Worm (Caenorhabditis elegans) whole organism, L4 larva: ENCODE data around the gene arrd-11.

Experiments
- D1046.2 ChIP-seq: fragments of 200-800 bp; sonication (Bioruptor generic); IDR thresholded peaks from 2 replicates; pipeline ENCODE4 v1.3.6; 2022; ENCODE audit warnings: missing genetic modification characterization, missing compliant biosample characterization
- F10B5.3 ChIP-seq: sonication (generic microtip); optimal IDR thresholded peaks from 2 replicates; lab custom pipeline; 2016; ENCODE audit warnings: mild to moderate bottlenecking, missing genetic modification characterization, missing compliant biosample characterization
- T26A8.4 ChIP-seq: fragments of 200-800 bp; sonication (Bioruptor generic); IDR thresholded peaks from 2 replicates; pipeline ENCODE4 v1.3.6; 2022; ENCODE audit warnings: missing genetic modification characterization, missing compliant biosample characterization
- ZK337.2 ChIP-seq: fragments of 200-800 bp; sonication (Bioruptor generic); IDR thresholded peaks from 2 replicates; pipeline ENCODE4 v1.3.6; 2022; ENCODE audit warnings: missing genetic modification reagents, missing genetic modification characterization, missing compliant biosample characterization
- aly-2 ChIP-seq: sonication (generic microtip); optimal IDR thresholded peaks from 2 replicates; lab custom pipeline; 2018; ENCODE audit warnings: missing biosample characterization, missing genetic modification characterization
- attf-4 ChIP-seq: sonication (generic microtip); optimal IDR thresholded peaks from 3 replicates; lab custom pipeline; 2017; ENCODE audit warnings: missing biosample characterization, missing genetic modification characterization
- ceh-44 ChIP-seq: fragments of 200-800 bp; sonication (Bioruptor generic); IDR thresholded peaks from 2 replicates; pipeline ENCODE4 v1.3.6; 2022; ENCODE audit warnings: missing genetic modification reagents, missing genetic modification characterization, missing compliant biosample characterization
- ceh-62 ChIP-seq: sonication (generic microtip); optimal IDR thresholded peaks from 2 replicates; lab custom pipeline; 2017; ENCODE audit warnings: missing biosample characterization, missing genetic modification characterization
- daf-12 ChIP-seq: fragments of 150-350 bp; optimal IDR thresholded peaks from 2 replicates; lab custom pipeline; 2014; ENCODE audit warnings: missing biosample characterization, missing genetic modification reagents, missing genetic modification characterization
- dmd-8 ChIP-seq: fragments of 200-800 bp; sonication (Bioruptor generic); IDR thresholded peaks from 2 replicates; pipeline ENCODE4 v1.3.6; 2022; ENCODE audit warnings: missing genetic modification characterization, missing compliant biosample characterization
- egl-27 ChIP-seq: sonication (generic microtip); optimal IDR thresholded peaks from 3 replicates; lab custom pipeline; 2017; ENCODE audit warnings: missing biosample characterization, missing genetic modification reagents, missing genetic modification characterization
- egl-43 ChIP-seq: fragments of 200-800 bp; sonication (Bioruptor generic); IDR thresholded peaks from 2 replicates; pipeline ENCODE4 v1.3.6; 2022; ENCODE audit warnings: missing genetic modification reagents, missing genetic modification characterization, missing compliant biosample characterization
- fkh-10 ChIP-seq: fragments of 150-350 bp; optimal IDR thresholded peaks from 2 replicates; lab custom pipeline; 2014; ENCODE audit warnings: missing biosample characterization, missing genetic modification reagents, missing genetic modification characterization
- fos-1 ChIP-seq: fragments of 150-350 bp; optimal IDR thresholded peaks from 2 replicates; lab custom pipeline; 2014; ENCODE audit warnings: missing biosample characterization, missing genetic modification characterization
- hif-1 ChIP-seq, 2 experiments: sonication (generic microtip); optimal IDR thresholded peaks; 2 replicates each; lab custom pipeline; 2016 to 2017; ENCODE audit warnings: missing compliant biosample characterization in 2 of 2, missing genetic modification characterization in 2 of 2, missing genetic modification reagents in 2 of 2, missing genotype in 2 of 2, mild to moderate bottlenecking in 1 of 2
- hlh-11 ChIP-seq: fragments of 200-800 bp; sonication (Bioruptor generic); optimal IDR thresholded peaks from 2 replicates; lab custom pipeline; 2018; ENCODE audit warnings: mild to moderate bottlenecking, missing genetic modification characterization, missing compliant biosample characterization
- hlh-30 ChIP-seq: sonication (generic microtip); optimal IDR thresholded peaks from 2 replicates; lab custom pipeline; 2017; ENCODE audit warnings: antibody characterized with exemption, mild to moderate bottlenecking, missing genetic modification characterization, missing compliant biosample characterization; ENCODE audit not compliant: insufficient read depth
- lim-7 ChIP-seq: fragments of 200-800 bp; sonication (Bioruptor generic); IDR thresholded peaks from 2 replicates; pipeline ENCODE4 v1.3.6; 2022; ENCODE audit warnings: missing genetic modification characterization, missing compliant biosample characterization
- lin-1 ChIP-seq: fragments of 200-800 bp; sonication (Bioruptor generic); IDR thresholded peaks from 2 replicates; pipeline ENCODE4 v1.3.6; 2022; ENCODE audit warnings: missing genetic modification reagents, missing genetic modification characterization, missing compliant biosample characterization
- lin-13 ChIP-seq: fragments of 150-350 bp; optimal IDR thresholded peaks from 2 replicates; lab custom pipeline; 2014; ENCODE audit warnings: missing biosample characterization, missing genetic modification reagents, missing genetic modification characterization
- lin-29 ChIP-seq: fragments of 200-800 bp; sonication (Bioruptor generic); IDR thresholded peaks from 2 replicates; pipeline ENCODE4 v1.3.6; 2022; ENCODE audit warnings: missing genetic modification reagents, missing genetic modification characterization, missing compliant biosample characterization
- lin-38 ChIP-seq: fragments of 200-800 bp; sonication (Bioruptor generic); IDR thresholded peaks from 2 replicates; pipeline ENCODE4 v1.3.6; 2022; ENCODE audit warnings: missing genetic modification reagents, missing genetic modification characterization, missing compliant biosample characterization
- lin-39 ChIP-seq: fragments of 150-350 bp; optimal IDR thresholded peaks from 2 replicates; lab custom pipeline; 2014; ENCODE audit warnings: missing biosample characterization, missing genetic modification reagents, missing genetic modification characterization
- madf-5 ChIP-seq, 2 experiments: fragments of 200-800 bp; sonication (Bioruptor generic); IDR thresholded peaks; 2 replicates each; pipeline ENCODE4 v1.3.6; 2022; ENCODE audit warnings: missing compliant biosample characterization in 2 of 2, missing genetic modification characterization in 2 of 2
- mdl-1 ChIP-seq, 2 experiments: fragments of 150-350 bp in 1 of 2; sonication (generic microtip) in 1 of 2; optimal IDR thresholded peaks; 2 replicates each; lab custom pipeline; 2014 to 2017; ENCODE audit warnings: missing biosample characterization in 2 of 2, missing genetic modification characterization in 2 of 2
- mdt-29 ChIP-seq: fragments of 200-800 bp; sonication (Bioruptor generic); IDR thresholded peaks from 2 replicates; pipeline ENCODE4 v1.3.6; 2022; ENCODE audit warnings: missing genetic modification reagents, missing genetic modification characterization, missing compliant biosample characterization
- mes-2 ChIP-seq: sonication (generic microtip); optimal IDR thresholded peaks from 2 replicates; lab custom pipeline; 2016; ENCODE audit warnings: missing genotype, mild to moderate bottlenecking, missing genetic modification characterization, missing compliant biosample characterization; ENCODE audit not compliant: poor library complexity, severe bottlenecking
- mxl-2 ChIP-seq: fragments of 200-800 bp; sonication (Bioruptor generic); conservative IDR thresholded peaks from 2 replicates; pipeline ENCODE4 v1.3.6; 2022; ENCODE audit warnings: missing genetic modification reagents, missing genetic modification characterization, missing compliant biosample characterization
- nhr-102 ChIP-seq: sonication (generic microtip); optimal IDR thresholded peaks from 2 replicates; lab custom pipeline; 2016; ENCODE audit warnings: mild to moderate bottlenecking, missing genetic modification characterization, moderate library complexity, missing compliant biosample characterization
- nhr-11 ChIP-seq: fragments of 150-350 bp; optimal IDR thresholded peaks from 2 replicates; lab custom pipeline; 2014; ENCODE audit warnings: missing biosample characterization, missing genetic modification characterization
- nhr-111 ChIP-seq: fragments of 200-800 bp; sonication (Bioruptor generic); optimal IDR thresholded peaks from 2 replicates; lab custom pipeline; 2018; ENCODE audit warnings: mild to moderate bottlenecking, missing genetic modification characterization, missing compliant biosample characterization
- nhr-42 ChIP-seq: fragments of 200-800 bp; sonication (Bioruptor generic); IDR thresholded peaks from 2 replicates; pipeline ENCODE4 v1.3.6; 2022; ENCODE audit warnings: missing genetic modification characterization, missing compliant biosample characterization
- nhr-48 ChIP-seq: sonication (generic microtip); optimal IDR thresholded peaks from 2 replicates; lab custom pipeline; 2016; ENCODE audit warnings: mild to moderate bottlenecking, missing genetic modification characterization, missing compliant biosample characterization
- nhr-76 ChIP-seq: fragments of 150-350 bp; optimal IDR thresholded peaks from 2 replicates; lab custom pipeline; 2014; ENCODE audit warnings: missing biosample characterization, missing genetic modification characterization
- php-3 ChIP-seq: fragments of 200-800 bp; sonication (Bioruptor generic); IDR thresholded peaks from 2 replicates; pipeline ENCODE4 v1.3.6; 2022; ENCODE audit warnings: missing genetic modification reagents, missing genetic modification characterization, missing compliant biosample characterization
- pqm-1 ChIP-seq: sonication (generic microtip); optimal IDR thresholded peaks from 2 replicates; lab custom pipeline; 2017; ENCODE audit warnings: missing biosample characterization, missing genetic modification characterization
- sdz-12 ChIP-seq: fragments of 200-800 bp; sonication (Bioruptor generic); optimal IDR thresholded peaks from 2 replicates; lab custom pipeline; 2018; ENCODE audit warnings: mild to moderate bottlenecking, missing genetic modification characterization, missing compliant biosample characterization
- set-16 ChIP-seq: fragments of 200-800 bp; sonication (Bioruptor generic); IDR thresholded peaks from 2 replicates; pipeline ENCODE4 v1.3.6; 2022; ENCODE audit warnings: missing genetic modification reagents, missing genetic modification characterization, missing compliant biosample characterization
- skn-1 ChIP-seq: fragments of 150-350 bp; optimal IDR thresholded peaks from 2 replicates; lab custom pipeline; 2014; ENCODE audit warnings: missing biosample characterization, missing genetic modification characterization
- unc-62 ChIP-seq, 3 experiments: fragments of 150-350 bp in 1 of 3; sonication (generic microtip); optimal IDR thresholded peaks in 2 of 3; peaks in 1 of 3; 1 replicate in 1 of 3; 2 replicates in 2 of 3; lab custom pipeline; 2014 to 2017; ENCODE audit warnings: missing biosample characterization in 3 of 3, missing genetic modification characterization in 3 of 3, missing genetic modification reagents in 3 of 3, missing genotype in 1 of 3
- zag-1 ChIP-seq: fragments of 150-350 bp; optimal IDR thresholded peaks from 2 replicates; lab custom pipeline; 2014; ENCODE audit warnings: missing biosample characterization, missing genetic modification characterization
- zfp-3 ChIP-seq: fragments of 200-800 bp; sonication (Bioruptor generic); conservative IDR thresholded peaks from 2 replicates; pipeline ENCODE4 v1.3.6; 2022; ENCODE audit warnings: missing genetic modification reagents, missing genetic modification characterization, missing compliant biosample characterization

The arrd-11 gene

ce11 chrII:13717393-13718367 is 45.5 kb upstream of the arrd-11 start (continued):
- no peak for TF ChIP-seq php-3 (GFP tag; lab: Robert Waterston, UW)
- no peak; the same call in 1 of the 2 replicates for TF ChIP-seq dmd-8

DNA sequence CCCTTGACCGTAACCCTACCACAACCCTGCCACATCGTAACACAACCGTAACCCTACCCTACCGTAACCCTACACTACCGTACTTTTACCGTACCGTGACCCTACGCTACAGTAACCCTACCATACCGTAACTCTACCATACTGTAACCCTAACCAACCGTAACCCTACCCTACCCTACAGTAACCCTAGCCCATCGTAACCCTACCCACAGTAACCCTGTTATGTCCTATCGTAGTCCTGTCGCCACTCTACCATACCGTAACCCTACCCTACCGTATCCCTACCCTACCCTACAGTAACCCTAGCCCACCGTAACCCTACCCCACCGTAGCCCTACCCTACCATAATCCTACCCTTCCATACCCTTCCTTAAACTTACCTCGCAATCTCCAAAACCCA is 42.6 kb upstream of the arrd-11 start:
- peak in 1 of 2 experiments; percentile 83 for TF ChIP-seq unc-62 (GFP tag; optimal IDR thresholded peaks at IDR 0.05 in 1 of 2; lab: Kevin White, UChicago)
- no peak for TF ChIP-seq unc-62 (tag; optimal IDR thresholded peaks at IDR 0.05; lab: Kevin White, UChicago)
- TF ChIP-seq mdt-29 (GFP tag; lab: Robert Waterston, UW) = no peak
- no peak for TF ChIP-seq madf-5 (GFP tag; IDR thresholded peaks at IDR 0.05; lab: Robert Waterston, UW)
- TF ChIP-seq lin-29 (GFP tag; lab: Robert Waterston, UW) = no peak
- no peak for TF ChIP-seq attf-4 (tag; lab: Kevin White, UChicago)
- no peak for TF ChIP-seq D1046.2 (GFP tag; lab: Robert Waterston, UW)
- no peak for TF ChIP-seq lim-7 (GFP tag; lab: Robert Waterston, UW)
- no peak for TF ChIP-seq lin-1 (GFP tag; lab: Robert Waterston, UW)
- no peak for TF ChIP-seq nhr-48
- no peak for TF ChIP-seq dmd-8
- TF ChIP-seq nhr-102 (tag; lab: Kevin White, UChicago) = no peak
- peak; percentile 56; the same call in 1 of the 2 replicates for TF ChIP-seq nhr-42 (GFP tag; lab: Robert Waterston, UW)
- no peak for TF ChIP-seq set-16 (GFP tag; lab: Robert Waterston, UW)

DNA sequence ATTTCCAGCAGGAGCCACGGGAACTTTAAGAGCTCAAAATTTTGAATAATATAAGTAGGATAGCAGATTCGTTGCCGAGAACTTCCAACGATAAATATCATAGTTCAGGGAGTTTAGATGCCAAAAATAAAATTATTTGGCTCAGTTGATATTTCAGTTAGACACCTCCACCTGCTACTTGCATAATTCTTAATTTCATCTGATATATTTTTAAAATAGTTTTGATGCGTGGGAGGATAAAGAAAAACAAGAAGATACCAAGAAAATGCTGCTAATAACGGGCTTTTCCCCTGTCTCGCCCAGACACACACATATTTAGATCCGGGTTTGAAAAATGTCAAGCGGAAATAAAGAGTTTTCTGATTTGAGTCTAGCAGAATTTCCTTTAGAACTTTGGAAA is 42.0 kb upstream of the arrd-11 start, which contains the start of gene sre-46:
sre-46 (minus strand) TSS at position 101 of the 400 bp plus-strand sequence.
- TF ChIP-seq mxl-2 (GFP tag; lab: Robert Waterston, UW) (no peak), mdl-1 (tag; optimal IDR thresholded peaks at IDR 0.05; lab: Kevin White, UChicago) (no peak), lim-7 (GFP tag; lab: Robert Waterston, UW) (no peak), lin-13 (no peak), ZK337.2 (GFP tag; lab: Robert Waterston, UW) (no peak), lin-39 (tag; lab: Kevin White, UChicago) (no peak), zag-1 (tag; lab: Kevin White, UChicago) (no peak), T26A8.4 (GFP tag; lab: Robert Waterston, UW) (no peak), F10B5.3 (tag; lab: Kevin White, UChicago) (no peak), zfp-3 (GFP tag; lab: Robert Waterston, UW) (no peak), nhr-76 (tag; lab: Kevin White, UChicago) (no peak), nhr-42 (GFP tag; lab: Robert Waterston, UW) (no peak), fos-1 (tag; lab: Kevin White, UChicago) (no peak), egl-27 (no peak), hlh-30 (tag; lab: Kevin White, UChicago) (no peak), set-16 (GFP tag; lab: Robert Waterston, UW) (no peak), daf-12 (tag; lab: Kevin White, UChicago) (no peak)

ce11 chrII:13722763-13723162 is 40.5 kb upstream of the arrd-11 start, which contains the start of gene Y54G9A.5:
Gene Y54G9A.5 (plus strand): TSS chrII:13723007.
- TF ChIP-seq ceh-44 (GFP tag; lab: Robert Waterston, UW) (peak; percentile 67; the same call in 1 of the 2 replicates), fkh-10 (GFP tag; lab: Kevin White, UChicago) (no peak), mes-2 (tag; lab: Kevin White, UChicago) (peak; percentile 39), sdz-12 (GFP tag; lab: Kevin White, UChicago) (no peak), aly-2 (tag; lab: Kevin White, UChicago) (no peak), hif-1 (tag; optimal IDR thresholded peaks at IDR 0.05; lab: Kevin White, UChicago) (no peak), ZK337.2 (GFP tag; lab: Robert Waterston, UW) (0 out of 2 replicates have a peak, but pooled peaks have one; percentile 37), egl-43 (GFP tag; lab: Robert Waterston, UW) (no peak), skn-1 (tag; lab: Kevin White, UChicago) (no peak), lin-38 (peak; percentile 90), unc-62 (GFP tag; optimal IDR thresholded peaks at IDR 0.05 in 1 of 2; lab: Kevin White, UChicago) (no peak), unc-62 (tag; optimal IDR thresholded peaks at IDR 0.05; lab: Kevin White, UChicago) (no peak), pqm-1 (tag; lab: Kevin White, UChicago) (no peak), hlh-11 (tag; lab: Kevin White, UChicago) (no peak), ceh-62 (tag; lab: Kevin White, UChicago) (no peak), hlh-30 (tag; lab: Kevin White, UChicago) (no peak), nhr-111 (GFP tag; lab: Kevin White, UChicago) (no peak), nhr-42 (GFP tag; lab: Robert Waterston, UW) (0 out of 2 replicates have a peak, but pooled peaks have one; percentile 12), nhr-11 (tag; lab: Kevin White, UChicago) (no peak)
